Worm (Caenorhabditis elegans): Measurements from ENCODE around the gene skp-1.

skp-1 gene

ce11 chrV:11664875-11665384 is 19.6 kb downstream of the skp-1 start, which contains the start of gene ceh-27:
Gene ceh-27 (minus strand): TSS chrV:11665102.
- TF ChIP-seq nhr-129 (tag; optimal IDR thresholded peaks at IDR 0.05) (no peak), ztf-4 (tag; optimal IDR thresholded peaks at IDR 0.05) (no peak), nhr-10 (tag; optimal IDR thresholded peaks at IDR 0.05) (no peak), sma-9 (GFP tag; optimal IDR thresholded peaks at IDR 0.05) (no peak), sma-9 (tag; optimal IDR thresholded peaks at IDR 0.05) (no peak), dmd-4 (tag; optimal IDR thresholded peaks at IDR 0.05) (no peak), sma-3 (GFP tag; optimal IDR thresholded peaks at IDR 0.05) (no peak), ztf-11 (tag; optimal IDR thresholded peaks at IDR 0.05) (no peak)

- TF ChIP-seq crh-2 (tag; optimal IDR thresholded peaks at IDR 0.05): no peak
- no peak for TF ChIP-seq ZK546.5 (tag; optimal IDR thresholded peaks at IDR 0.05)
Measured at ce11 chrV:11667176-11667575, 21.9 kb downstream of the skp-1 start, which contains the start of gene F46F3.3. Gene F46F3.3 (plus strand): TSS chrV:11667476.

DNA sequence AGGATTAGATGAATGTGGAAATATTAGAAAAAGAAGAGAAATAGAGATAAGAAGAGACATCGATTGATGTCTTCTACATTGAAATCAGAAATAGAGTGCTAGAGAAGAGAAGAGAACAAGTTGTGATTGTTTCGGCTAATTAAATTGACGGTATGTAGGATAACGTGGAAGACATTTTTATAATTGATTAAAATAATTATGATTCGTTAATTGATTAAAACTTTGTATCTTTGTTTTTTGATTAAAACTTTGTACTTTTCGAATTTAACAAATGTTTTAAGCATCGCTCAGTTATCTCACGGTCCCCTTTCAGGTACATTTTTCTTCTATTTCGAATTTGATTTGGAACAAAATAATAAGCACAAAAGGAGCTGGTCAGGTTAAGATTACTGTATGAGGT is 27.2 kb downstream of the skp-1 start, which contains the start of gene lgc-44:
lgc-44 (minus strand) TSS at position 101 of the 400 bp plus-strand sequence.
- TF ChIP-seq lin-13 (GFP tag; optimal IDR thresholded peaks at IDR 0.05) (no peak), dmd-4 (tag; optimal IDR thresholded peaks at IDR 0.05) (no peak), lin-39 (tag; optimal IDR thresholded peaks at IDR 0.05) (no peak)

DNA sequence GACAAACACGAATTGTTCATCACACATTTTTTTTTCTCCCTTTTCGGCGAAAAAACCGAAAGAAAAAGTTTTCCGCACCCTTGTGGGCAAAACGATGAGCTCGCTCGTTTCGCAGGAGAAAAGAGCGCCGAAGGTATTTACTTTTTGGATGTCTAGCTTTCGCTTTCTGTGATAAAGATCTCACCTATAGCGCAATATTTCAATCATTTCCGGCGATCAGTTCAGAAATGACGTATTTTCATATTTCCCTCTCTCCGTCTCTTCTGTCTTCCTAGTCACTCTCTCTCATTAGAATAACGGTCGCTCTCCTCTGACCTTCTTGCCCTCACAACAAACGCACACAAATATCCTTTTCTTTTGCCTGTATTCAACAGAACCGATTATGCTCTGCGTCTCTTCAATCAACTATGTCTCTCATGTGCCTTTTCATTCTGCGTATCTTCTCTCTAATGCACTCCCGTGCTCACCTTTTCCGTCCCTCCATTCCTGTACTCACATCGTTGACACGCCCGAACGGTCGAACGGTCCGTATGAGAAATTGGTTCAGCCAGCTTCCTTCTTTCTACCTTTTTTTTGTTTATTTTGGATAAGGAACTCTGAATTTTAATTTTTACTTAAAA is 28.6 kb downstream of the skp-1 start:
- TF ChIP-seq nhr-10 (tag; optimal IDR thresholded peaks at IDR 0.05): no peak
- TF ChIP-seq sma-9 (GFP tag; optimal IDR thresholded peaks at IDR 0.05): peak; percentile 57
- no peak for TF ChIP-seq sma-9 (tag; optimal IDR thresholded peaks at IDR 0.05)
- TF ChIP-seq sem-4 (tag; optimal IDR thresholded peaks at IDR 0.05): peak; percentile 6
- no peak for TF ChIP-seq unc-62 (GFP tag; optimal IDR thresholded peaks at IDR 0.05)
- TF ChIP-seq ceh-82 (tag; optimal IDR thresholded peaks at IDR 0.05): no peak
- TF ChIP-seq lin-11 (tag; optimal IDR thresholded peaks at IDR 0.05): no peak
- TF ChIP-seq mbf-1 (tag; optimal IDR thresholded peaks at IDR 0.05): no peak
- no peak for TF ChIP-seq aly-2 (tag; optimal IDR thresholded peaks at IDR 0.05)
- no peak for TF ChIP-seq nhr-11 (tag; optimal IDR thresholded peaks at IDR 0.05)
- peak; percentile 20 for TF ChIP-seq ceh-16 (tag; optimal IDR thresholded peaks at IDR 0.05)
- no peak for TF ChIP-seq nhr-21 (tag; optimal IDR thresholded peaks at IDR 0.05)
- TF ChIP-seq R02D3.7 (tag; optimal IDR thresholded peaks at IDR 0.05): no peak
- no peak for TF ChIP-seq alr-1 (tag; optimal IDR thresholded peaks at IDR 0.05)
- TF ChIP-seq gmeb-1 (tag; optimal IDR thresholded peaks at IDR 0.05): no peak
- TF ChIP-seq nhr-77 (tag; optimal IDR thresholded peaks at IDR 0.05): no peak
- TF ChIP-seq mab-5 (tag; optimal IDR thresholded peaks at IDR 0.05): no peak
- TF ChIP-seq elt-1 (tag; optimal IDR thresholded peaks at IDR 0.05): no peak
- TF ChIP-seq nhr-6 (tag; optimal IDR thresholded peaks at IDR 0.05): no peak
- no peak for TF ChIP-seq elt-3 (tag; optimal IDR thresholded peaks at IDR 0.05)
- TF ChIP-seq zag-1 (tag; optimal IDR thresholded peaks at IDR 0.05): no peak
- peak; percentile 42 for TF ChIP-seq blmp-1 (tag; optimal IDR thresholded peaks at IDR 0.05; ENCODE audit: insufficient read depth)
- TF ChIP-seq fos-1 (tag; optimal IDR thresholded peaks at IDR 0.05): peak; percentile 19
- no peak for TF ChIP-seq C34F6.9 (tag; optimal IDR thresholded peaks at IDR 0.05)
- TF ChIP-seq nhr-129 (tag; optimal IDR thresholded peaks at IDR 0.05): peak; percentile 30
- TF ChIP-seq snpc-4 (tag; optimal IDR thresholded peaks at IDR 0.05): no peak
- TF ChIP-seq lin-39 (tag; optimal IDR thresholded peaks at IDR 0.05): no peak
- no peak for TF ChIP-seq ztf-11 (tag; optimal IDR thresholded peaks at IDR 0.05)
- TF ChIP-seq ZK546.5 (tag; optimal IDR thresholded peaks at IDR 0.05): no peak
- TF ChIP-seq nhr-25 (tag; optimal IDR thresholded peaks at IDR 0.05): peak; percentile 19
- no peak for TF ChIP-seq skn-1 (tag; optimal IDR thresholded peaks at IDR 0.05)
- no peak for TF ChIP-seq egl-27 (tag; optimal IDR thresholded peaks at IDR 0.05)
- TF ChIP-seq lsy-2 (tag; optimal IDR thresholded peaks at IDR 0.05): peak in 1 of 2 experiments; percentile 15

Measured in whole organism, L2 larva.